Fruit fly (Drosophila melanogaster) whole organism, embryonic: ENCODE data around the gene se.

Source experiments
- Ada2b ChIP-seq: fragments of 200-800 bp; sonication (Bioruptor generic); IDR thresholded peaks from 2 replicates; pipeline ENCODE4 v1.3.6; 2022; ENCODE audit warnings: missing biosample characterization, missing genetic modification characterization
- Atf-2 ChIP-seq: fragments of 200-800 bp; sonication (Bioruptor generic); optimal IDR thresholded peaks from 2 replicates; lab custom pipeline; 2016; ENCODE audit warnings: missing biosample characterization, missing genetic modification characterization
- Bdp1 ChIP-seq: fragments of 200-800 bp; sonication (Bioruptor generic); optimal IDR thresholded peaks from 3 replicates; lab custom pipeline; 2016; ENCODE audit warnings: missing biosample characterization, missing genetic modification characterization
- CG10321 ChIP-seq: fragments of 200-800 bp; sonication (Bioruptor generic); IDR thresholded peaks from 2 replicates; pipeline ENCODE4 v1.3.6; 2022; ENCODE audit warnings: missing biosample characterization, missing genetic modification characterization
- CG13424 ChIP-seq: fragments of 200-800 bp; sonication (Bioruptor generic); optimal IDR thresholded peaks from 2 replicates; lab custom pipeline; 2019; ENCODE audit warnings: missing biosample characterization, mild to moderate bottlenecking, missing genetic modification characterization, moderate library complexity
- CG15073 ChIP-seq: fragments of 200-800 bp; sonication (Bioruptor generic); optimal IDR thresholded peaks from 2 replicates; lab custom pipeline; 2016; ENCODE audit warnings: missing biosample characterization, missing genetic modification characterization
- CG1602 ChIP-seq: fragments of 200-800 bp; sonication (Bioruptor generic); optimal IDR thresholded peaks from 3 replicates; lab custom pipeline; 2016; ENCODE audit warnings: missing biosample characterization, missing genetic modification characterization
- CG18262 ChIP-seq: fragments of 200-800 bp; optimal IDR thresholded peaks from 3 replicates; lab custom pipeline; 2019; ENCODE audit warnings: missing biosample characterization, mild to moderate bottlenecking, missing genetic modification characterization, moderate library complexity
- CG2678 ChIP-seq: fragments of 200-800 bp; sonication (Bioruptor generic); optimal IDR thresholded peaks from 3 replicates; lab custom pipeline; 2019; ENCODE audit warnings: missing biosample characterization, mild to moderate bottlenecking, missing genetic modification characterization, moderate library complexity
- CG30431 ChIP-seq: fragments of 200-800 bp; sonication (Bioruptor generic); optimal IDR thresholded peaks from 2 replicates; lab custom pipeline; 2017; ENCODE audit warnings: missing biosample characterization, missing genetic modification characterization
- CG31388 ChIP-seq: fragments of 200-800 bp; sonication (Bioruptor generic); optimal IDR thresholded peaks from 2 replicates; lab custom pipeline; 2016; ENCODE audit warnings: missing biosample characterization, missing genetic modification characterization
- CG34376 ChIP-seq: fragments of 200-800 bp; sonication (Bioruptor generic); optimal IDR thresholded peaks from 2 replicates; lab custom pipeline; 2018; ENCODE audit warnings: missing biosample characterization, mild to moderate bottlenecking, missing genetic modification characterization
- CG3847 ChIP-seq: fragments of 200-800 bp; sonication (Bioruptor generic); IDR thresholded peaks from 2 replicates; pipeline ENCODE4 v1.3.6; 2022; ENCODE audit warnings: missing biosample characterization, missing genetic modification characterization
- CG4360 ChIP-seq: fragments of 200-800 bp; sonication (Bioruptor generic); IDR thresholded peaks from 2 replicates; pipeline ENCODE4 v1.3.6; 2022; ENCODE audit warnings: missing biosample characterization, missing genetic modification characterization
- CG6689 ChIP-seq: fragments of 200-800 bp; sonication (Bioruptor generic); IDR thresholded peaks from 2 replicates; pipeline ENCODE4 v1.3.6; 2022; ENCODE audit warnings: missing biosample characterization, missing genetic modification characterization
- CG6813 ChIP-seq: fragments of 200-800 bp; sonication (Bioruptor generic); optimal IDR thresholded peaks from 2 replicates; lab custom pipeline; 2017; ENCODE audit warnings: missing biosample characterization, missing genetic modification characterization, mild to moderate bottlenecking, moderate library complexity, missing genetic modification reagents
- CG7839 ChIP-seq: fragments of 200-800 bp; sonication (Bioruptor generic); optimal IDR thresholded peaks from 3 replicates; lab custom pipeline; 2018; ENCODE audit warnings: missing biosample characterization, mild to moderate bottlenecking, missing genetic modification characterization, moderate library complexity
- CG8388 ChIP-seq: fragments of 200-800 bp; sonication (Bioruptor generic); optimal IDR thresholded peaks from 2 replicates; lab custom pipeline; 2019; ENCODE audit warnings: missing biosample characterization, mild to moderate bottlenecking, missing genetic modification characterization, moderate library complexity
- CG9797 ChIP-seq: fragments of 200-800 bp; sonication (Bioruptor generic); optimal IDR thresholded peaks from 3 replicates; lab custom pipeline; 2018; ENCODE audit warnings: missing biosample characterization, mild to moderate bottlenecking, missing genetic modification characterization
- CG9932 ChIP-seq: fragments of 200-800 bp; sonication (Bioruptor generic); IDR thresholded peaks from 2 replicates; pipeline ENCODE4 v1.3.6; 2022; ENCODE audit warnings: missing biosample characterization, missing genetic modification characterization
- Dp ChIP-seq: fragments of 200-800 bp; sonication (Bioruptor generic); optimal IDR thresholded peaks from 2 replicates; lab custom pipeline; 2018; ENCODE audit warnings: missing biosample characterization, mild to moderate bottlenecking, missing genetic modification characterization, moderate library complexity
- Dref ChIP-seq: fragments of 200-800 bp; sonication (Bioruptor generic); IDR thresholded peaks from 2 replicates; pipeline ENCODE4 v1.3.6; 2022; ENCODE audit warnings: missing biosample characterization, missing genetic modification characterization
- E2f2 ChIP-seq: fragments of 200-800 bp; sonication (Bioruptor generic); IDR thresholded peaks from 2 replicates; pipeline ENCODE4 v1.3.6; 2022; ENCODE audit warnings: missing biosample characterization, missing genetic modification characterization
- Elba2 ChIP-seq: fragments of 200-800 bp; sonication (Bioruptor generic); optimal IDR thresholded peaks from 3 replicates; lab custom pipeline; 2016; ENCODE audit warnings: missing biosample characterization, missing genetic modification characterization
- HmgD ChIP-seq: fragments of 200-800 bp; sonication (Bioruptor generic); optimal IDR thresholded peaks from 3 replicates; lab custom pipeline; 2016; ENCODE audit warnings: missing biosample characterization, missing genetic modification characterization
- Jarid2 ChIP-seq: fragments of 200-800 bp; sonication (Bioruptor generic); optimal IDR thresholded peaks from 3 replicates; lab custom pipeline; 2017; ENCODE audit warnings: mild to moderate bottlenecking, missing biosample characterization, missing genetic modification reagents, missing genetic modification characterization
- Max ChIP-seq: fragments of 200-800 bp; sonication (Bioruptor generic); optimal IDR thresholded peaks from 2 replicates; lab custom pipeline; 2016; ENCODE audit warnings: missing biosample characterization, mild to moderate bottlenecking, missing genetic modification characterization
- Sox102F ChIP-seq: fragments of 200-800 bp; sonication (Bioruptor generic); optimal IDR thresholded peaks from 2 replicates; lab custom pipeline; 2018; ENCODE audit warnings: missing biosample characterization, mild to moderate bottlenecking, missing genetic modification characterization, moderate library complexity
- aop ChIP-seq: fragments of 200-800 bp; sonication (Bioruptor generic); IDR thresholded peaks from 2 replicates; pipeline ENCODE4 v1.3.6; 2022; ENCODE audit warnings: missing biosample characterization, missing genetic modification characterization
- cad ChIP-seq: fragments of >200 bp; optimal IDR thresholded peaks from 2 replicates; lab custom pipeline; 2017; ENCODE audit warnings: missing biosample characterization, missing genetic modification characterization
- cato ChIP-seq: fragments of 200-800 bp; sonication (Bioruptor generic); optimal IDR thresholded peaks from 2 replicates; lab custom pipeline; 2016; ENCODE audit warnings: missing biosample characterization, missing genetic modification characterization, borderline replicate concordance
- chif ChIP-seq, 2 experiments: fragments of 200-800 bp; sonication (Bioruptor generic); optimal IDR thresholded peaks; 3 replicates each; lab custom pipeline; 2016; ENCODE audit warnings: missing biosample characterization in 2 of 2, missing genetic modification characterization in 2 of 2
- cwo ChIP-seq: fragments of 200-800 bp; sonication (Bioruptor generic); optimal IDR thresholded peaks from 3 replicates; lab custom pipeline; 2017; ENCODE audit warnings: missing biosample characterization, missing genetic modification characterization, mild to moderate bottlenecking, moderate library complexity, missing genetic modification reagents
- disco-r ChIP-seq: fragments of 200-800 bp; sonication (Bioruptor generic); optimal IDR thresholded peaks from 2 replicates; lab custom pipeline; 2016; ENCODE audit warnings: missing biosample characterization, missing genetic modification characterization
- dm ChIP-seq: fragments of 200-800 bp; sonication (Bioruptor generic); optimal IDR thresholded peaks from 3 replicates; lab custom pipeline; 2016; ENCODE audit warnings: missing biosample characterization, missing genetic modification characterization
- gcm ChIP-seq: fragments of 200-800 bp; sonication (Bioruptor generic); optimal IDR thresholded peaks from 2 replicates; lab custom pipeline; 2019; ENCODE audit warnings: missing biosample characterization, mild to moderate bottlenecking, missing genetic modification characterization, moderate library complexity
- gsb ChIP-seq: fragments of 200-800 bp; sonication (Bioruptor generic); IDR thresholded peaks from 2 replicates; pipeline ENCODE4 v1.3.6; 2022; ENCODE audit warnings: missing biosample characterization, missing genetic modification characterization
- gt ChIP-seq: fragments of 200-800 bp; sonication (Bioruptor generic); IDR thresholded peaks from 2 replicates; pipeline ENCODE4 v1.3.6; 2022; ENCODE audit warnings: missing biosample characterization, missing genetic modification characterization
- ind ChIP-seq: fragments of 200-800 bp; sonication (Bioruptor generic); optimal IDR thresholded peaks from 3 replicates; lab custom pipeline; 2016; ENCODE audit warnings: missing biosample characterization, missing genetic modification characterization
- onecut ChIP-seq: fragments of 200-800 bp; sonication (Bioruptor generic); IDR thresholded peaks from 2 replicates; pipeline ENCODE4 v1.3.6; 2022; ENCODE audit warnings: missing biosample characterization, missing genetic modification characterization
- p53 ChIP-seq: fragments of 200-800 bp; sonication (Bioruptor generic); optimal IDR thresholded peaks from 2 replicates; lab custom pipeline; 2016; ENCODE audit warnings: missing biosample characterization, missing genetic modification characterization
- pb ChIP-seq: fragments of 200-800 bp; sonication (Bioruptor generic); optimal IDR thresholded peaks from 3 replicates; lab custom pipeline; 2016; ENCODE audit warnings: missing biosample characterization, missing genetic modification characterization
- phol ChIP-seq: fragments of 200-800 bp; sonication (Bioruptor generic); optimal IDR thresholded peaks from 3 replicates; lab custom pipeline; 2018; ENCODE audit warnings: missing biosample characterization, mild to moderate bottlenecking, missing genetic modification characterization, moderate library complexity
- sisA ChIP-seq: fragments of 200-800 bp; sonication (Bioruptor generic); IDR thresholded peaks from 2 replicates; pipeline ENCODE4 v1.3.6; 2022; ENCODE audit warnings: missing biosample characterization, missing genetic modification characterization
- slp2 ChIP-seq: fragments of 200-800 bp; sonication (Bioruptor generic); optimal IDR thresholded peaks from 2 replicates; lab custom pipeline; 2016; ENCODE audit warnings: missing biosample characterization, missing genetic modification characterization
- sqz ChIP-seq: fragments of 200-800 bp; sonication (Bioruptor generic); optimal IDR thresholded peaks from 3 replicates; lab custom pipeline; 2018; ENCODE audit warnings: missing biosample characterization, mild to moderate bottlenecking, missing genetic modification characterization
- stwl ChIP-seq: fragments of 200-800 bp; sonication (Bioruptor generic); optimal IDR thresholded peaks from 3 replicates; lab custom pipeline; 2018; ENCODE audit warnings: missing biosample characterization, mild to moderate bottlenecking, missing genetic modification characterization, moderate library complexity
- ttk ChIP-seq: fragments of 200-800 bp; sonication (Bioruptor generic); IDR thresholded peaks from 2 replicates; pipeline ENCODE4 v2.1.2; 2022; ENCODE audit warnings: missing biosample characterization, missing genetic modification characterization
- tx ChIP-seq: fragments of 200-800 bp; sonication (Bioruptor generic); optimal IDR thresholded peaks from 2 replicates; lab custom pipeline; 2016; ENCODE audit warnings: missing biosample characterization, missing genetic modification characterization
- zfh2 ChIP-seq: fragments of 200-800 bp; sonication (Bioruptor generic); optimal IDR thresholded peaks from 2 replicates; lab custom pipeline; 2016; ENCODE audit warnings: missing biosample characterization, missing genetic modification characterization

se gene

dm6 chr3L:8549183-8549890 is 29.0 kb downstream of the se start (continued):
- TF ChIP-seq CG8388 (GFP tag; lab: Kevin White, UChicago), result peak; percentile 62
- peak; percentile 12; the same call in 1 of the 2 replicates for TF ChIP-seq E2f2 (GFP tag; lab: Robert Waterston, UW)
- TF ChIP-seq CG2678, result peak; percentile 70
- TF ChIP-seq CG34376 (GFP tag; lab: Kevin White, UChicago), result no peak
- no peak for TF ChIP-seq zfh2
- peak; percentile 2 for TF ChIP-seq sqz (GFP tag; lab: Kevin White, UChicago)
- peak; percentile 63 for TF ChIP-seq CG13424
- TF ChIP-seq Sox102F (GFP tag; lab: Kevin White, UChicago), result peak; percentile 68
- TF ChIP-seq CG6813 (GFP tag; lab: Kevin White, UChicago), result peak; percentile 6
- TF ChIP-seq CG15073 (GFP tag; lab: Kevin White, UChicago), result no peak
- no peak for TF ChIP-seq Bdp1 (GFP tag; lab: Kevin White, UChicago)
- no peak for TF ChIP-seq tx (GFP tag; lab: Kevin White, UChicago)
- no peak for TF ChIP-seq stwl (tag; lab: Kevin White, UChicago)
- peak; percentile 16; the same call in 1 of the 2 replicates for TF ChIP-seq onecut (GFP tag; lab: Robert Waterston, UW)
- no peak for TF ChIP-seq CG10321
- no peak for TF ChIP-seq gt (GFP tag; lab: Robert Waterston, UW)
- TF ChIP-seq CG7839 (tag; lab: Kevin White, UChicago), result peak; percentile 60
- peak; percentile 26 for TF ChIP-seq slp2
- TF ChIP-seq CG31388, result no peak
- 0 out of 2 replicates have a peak, but pooled peaks have one; percentile 7 for TF ChIP-seq gsb (GFP tag; lab: Robert Waterston, UW)
- TF ChIP-seq gcm (GFP tag; lab: Kevin White, UChicago), result peak; percentile 62
- TF ChIP-seq phol (tag; lab: Kevin White, UChicago), result peak; percentile 55
- peak; percentile 6 for TF ChIP-seq pb (GFP tag; lab: Kevin White, UChicago)
- 0 out of 2 replicates have a peak, but pooled peaks have one; percentile 6 for TF ChIP-seq CG3847 (GFP tag; lab: Robert Waterston, UW)
- TF ChIP-seq CG30431 (GFP tag; lab: Kevin White, UChicago), result no peak
- TF ChIP-seq CG18262 (tag; lab: Kevin White, UChicago), result peak; percentile 74
- TF ChIP-seq CG9932 (GFP tag; lab: Robert Waterston, UW), result no peak
- TF ChIP-seq Ada2b (GFP tag; lab: Robert Waterston, UW), result no peak
- TF ChIP-seq Elba2 (GFP tag; lab: Kevin White, UChicago), result no peak
- peak in 1 of 2 experiments; percentile 65 for TF ChIP-seq chif (GFP tag; optimal IDR thresholded peaks at IDR 0.05; lab: Kevin White, UChicago)
- TF ChIP-seq HmgD (GFP tag; lab: Kevin White, UChicago), result no peak
- peak; percentile 0 for TF ChIP-seq Jarid2 (GFP tag; lab: Kevin White, UChicago)
- peak; percentile 24 for TF ChIP-seq disco-r (GFP tag; lab: Kevin White, UChicago)
- peak; percentile 10; the same call in 1 of the 2 replicates for TF ChIP-seq CG4360 (GFP tag; lab: Robert Waterston, UW)
- TF ChIP-seq Dp (GFP tag; lab: Kevin White, UChicago), result no peak
- peak; percentile 54; the same call in 1 of the 2 replicates for TF ChIP-seq CG6689 (GFP tag; lab: Robert Waterston, UW)
- TF ChIP-seq CG1602, result peak; percentile 37
- no peak for TF ChIP-seq cad (GFP tag; lab: Kevin White, UChicago)
- TF ChIP-seq cwo (GFP tag; lab: Kevin White, UChicago), result no peak
- TF ChIP-seq Dref (GFP tag; lab: Robert Waterston, UW), result no peak
- no peak for TF ChIP-seq ttk
- TF ChIP-seq dm, result no peak
- no peak for TF ChIP-seq aop (GFP tag; lab: Robert Waterston, UW)
- TF ChIP-seq sisA (GFP tag; lab: Robert Waterston, UW), result peak; percentile 40
- TF ChIP-seq p53, result no peak
- no peak for TF ChIP-seq CG9797 (GFP tag; lab: Kevin White, UChicago)
- no peak for TF ChIP-seq Atf-2
- TF ChIP-seq Max, result peak; percentile 32
- peak; percentile 36 for TF ChIP-seq cato
- TF ChIP-seq ind (GFP tag; lab: Kevin White, UChicago), result peak; percentile 8
